Fruit fly (Drosophila melanogaster) whole organism, embryonic: ENCODE data around the gene Stat92E.
A peak's percentile ranks its signal among the peaks of the same experiment; 100 is the strongest.

Source experiments
- Aef1 ChIP-seq: fragments of 200-800 bp; sonication (Bioruptor generic); IDR thresholded peaks from 3 replicates; pipeline ENCODE4 v1.3.6; 2022; ENCODE audit warnings: missing biosample characterization, missing genetic modification characterization
- Bdp1 ChIP-seq: fragments of 200-800 bp; sonication (Bioruptor generic); optimal IDR thresholded peaks from 3 replicates; lab custom pipeline; 2016; ENCODE audit warnings: missing biosample characterization, missing genetic modification characterization
- Bteb2 ChIP-seq: fragments of 200-800 bp; sonication (Bioruptor generic); optimal IDR thresholded peaks from 2 replicates; lab custom pipeline; 2016; ENCODE audit warnings: missing biosample characterization, missing genetic modification characterization
- CG10274 ChIP-seq: fragments of 200-800 bp; sonication (Bioruptor generic); optimal IDR thresholded peaks from 3 replicates; lab custom pipeline; 2017; ENCODE audit warnings: missing biosample characterization, mild to moderate bottlenecking, missing genetic modification characterization
- CG10979 ChIP-seq: fragments of 200-800 bp; sonication (Bioruptor generic); optimal IDR thresholded peaks from 2 replicates; lab custom pipeline; 2018; ENCODE audit warnings: missing biosample characterization, mild to moderate bottlenecking, missing genetic modification characterization, moderate library complexity
- CG11085 ChIP-seq: fragments of 200-800 bp; sonication (Bioruptor generic); IDR thresholded peaks from 2 replicates; pipeline ENCODE4 v1.3.6; 2022; ENCODE audit warnings: missing biosample characterization, missing genetic modification characterization
- CG12659 ChIP-seq: fragments of 200-800 bp; sonication (Bioruptor generic); optimal IDR thresholded peaks from 3 replicates; lab custom pipeline; 2017; ENCODE audit warnings: mild to moderate bottlenecking, missing biosample characterization, missing genetic modification reagents, missing genetic modification characterization
- CG1603 ChIP-seq: fragments of 200-800 bp; sonication (Bioruptor generic); optimal IDR thresholded peaks from 2 replicates; lab custom pipeline; 2019; ENCODE audit warnings: missing biosample characterization, mild to moderate bottlenecking, missing genetic modification characterization, moderate library complexity
- CG16863 ChIP-seq: fragments of 200-800 bp; sonication (Bioruptor generic); optimal IDR thresholded peaks from 3 replicates; lab custom pipeline; 2016; ENCODE audit warnings: missing biosample characterization, missing genetic modification characterization
- CG17328 ChIP-seq: fragments of 200-800 bp; sonication (Bioruptor generic); IDR thresholded peaks from 2 replicates; pipeline ENCODE4 v1.3.6; 2022; ENCODE audit warnings: missing biosample characterization, missing genetic modification characterization
- CG17568 ChIP-seq: fragments of 200-800 bp; sonication (Bioruptor generic); optimal IDR thresholded peaks from 2 replicates; lab custom pipeline; 2018; ENCODE audit warnings: missing biosample characterization, mild to moderate bottlenecking, missing genetic modification characterization, moderate library complexity
- CG17912 ChIP-seq: fragments of 200-800 bp; sonication (Bioruptor generic); optimal IDR thresholded peaks from 2 replicates; lab custom pipeline; 2018; ENCODE audit warnings: missing biosample characterization, mild to moderate bottlenecking, missing genetic modification characterization
- CG1832 ChIP-seq: fragments of 200-800 bp; sonication (Bioruptor generic); optimal IDR thresholded peaks from 2 replicates; lab custom pipeline; 2017; ENCODE audit warnings: missing biosample characterization, mild to moderate bottlenecking, missing genetic modification characterization, inconsistent platforms
- CG30431 ChIP-seq: fragments of 200-800 bp; sonication (Bioruptor generic); optimal IDR thresholded peaks from 2 replicates; lab custom pipeline; 2017; ENCODE audit warnings: missing biosample characterization, missing genetic modification characterization
- CG31224 ChIP-seq: fragments of 200-800 bp; sonication (Bioruptor generic); IDR thresholded peaks from 2 replicates; pipeline ENCODE4 v1.3.6; 2022; ENCODE audit warnings: missing biosample characterization, missing genetic modification characterization
- CG31388 ChIP-seq: fragments of 200-800 bp; sonication (Bioruptor generic); optimal IDR thresholded peaks from 2 replicates; lab custom pipeline; 2016; ENCODE audit warnings: missing biosample characterization, missing genetic modification characterization
- CG31441 ChIP-seq: fragments of 200-800 bp; sonication (Bioruptor generic); IDR thresholded peaks from 2 replicates; pipeline ENCODE4 v1.3.6; 2022; ENCODE audit warnings: missing biosample characterization, missing genetic modification characterization
- CG34224 ChIP-seq: fragments of 200-800 bp; sonication (Bioruptor generic); IDR thresholded peaks from 3 replicates; pipeline ENCODE4 v1.3.6; 2022; ENCODE audit warnings: missing biosample characterization, missing genetic modification characterization; ENCODE audit not compliant: partially characterized antibody
- CG3838 ChIP-seq: fragments of 200-800 bp; sonication (Bioruptor generic); optimal IDR thresholded peaks from 3 replicates; lab custom pipeline; 2016; ENCODE audit warnings: missing biosample characterization, missing genetic modification characterization
- CG7839 ChIP-seq: fragments of 200-800 bp; sonication (Bioruptor generic); optimal IDR thresholded peaks from 3 replicates; lab custom pipeline; 2018; ENCODE audit warnings: missing biosample characterization, mild to moderate bottlenecking, missing genetic modification characterization, moderate library complexity
- CG7928 ChIP-seq: fragments of 200-800 bp; sonication (Bioruptor generic); optimal IDR thresholded peaks from 2 replicates; lab custom pipeline; 2017; ENCODE audit warnings: missing biosample characterization, mild to moderate bottlenecking, missing genetic modification characterization
- CG8089 ChIP-seq: fragments of 200-800 bp; sonication (Bioruptor generic); optimal IDR thresholded peaks from 3 replicates; lab custom pipeline; 2016; ENCODE audit warnings: missing biosample characterization, missing genetic modification characterization
- CG8478 ChIP-seq: fragments of >200 bp; optimal IDR thresholded peaks from 2 replicates; lab custom pipeline; 2018
- CG8924 ChIP-seq: fragments of 200-800 bp; optimal IDR thresholded peaks from 3 replicates; lab custom pipeline; 2019; ENCODE audit warnings: missing biosample characterization, mild to moderate bottlenecking, missing genetic modification characterization, moderate library complexity
- Deaf1 ChIP-seq: fragments of 200-800 bp; optimal IDR thresholded peaks from 3 replicates; lab custom pipeline; 2019; ENCODE audit warnings: missing biosample characterization, mild to moderate bottlenecking, missing genetic modification characterization, moderate library complexity
- E2f2 ChIP-seq: fragments of 200-800 bp; sonication (Bioruptor generic); IDR thresholded peaks from 2 replicates; pipeline ENCODE4 v1.3.6; 2022; ENCODE audit warnings: missing biosample characterization, missing genetic modification characterization
- Hey ChIP-seq: fragments of 200-800 bp; sonication (Bioruptor generic); optimal IDR thresholded peaks from 3 replicates; lab custom pipeline; 2018; ENCODE audit warnings: missing biosample characterization, mild to moderate bottlenecking, missing genetic modification characterization
- Hmx ChIP-seq: fragments of 200-800 bp; sonication (Bioruptor generic); optimal IDR thresholded peaks from 2 replicates; lab custom pipeline; 2016; ENCODE audit warnings: missing biosample characterization, missing genetic modification characterization
- Jarid2 ChIP-seq: fragments of 200-800 bp; sonication (Bioruptor generic); optimal IDR thresholded peaks from 3 replicates; lab custom pipeline; 2017; ENCODE audit warnings: mild to moderate bottlenecking, missing biosample characterization, missing genetic modification reagents, missing genetic modification characterization
- Oaz ChIP-seq: fragments of 200-800 bp; sonication (Bioruptor generic); IDR thresholded peaks from 2 replicates; pipeline ENCODE4 v1.3.6; 2022; ENCODE audit warnings: missing biosample characterization, missing genetic modification characterization
- Rx ChIP-seq: fragments of 200-800 bp; sonication (Bioruptor generic); IDR thresholded peaks from 2 replicates; pipeline ENCODE4 v1.3.6; 2022; ENCODE audit warnings: missing biosample characterization, missing genetic modification characterization
- Tbp ChIP-seq: fragments of >200 bp; optimal IDR thresholded peaks from 2 replicates; lab custom pipeline; 2018; ENCODE audit warnings: missing biosample characterization, missing genetic modification characterization
- Vsx1 ChIP-seq: fragments of 200-800 bp; sonication (Bioruptor generic); optimal IDR thresholded peaks from 2 replicates; lab custom pipeline; 2017; ENCODE audit warnings: missing biosample characterization, mild to moderate bottlenecking, missing genetic modification characterization, missing genetic modification reagents
- ash1 ChIP-seq: fragments of 200-800 bp; sonication (Bioruptor generic); optimal IDR thresholded peaks from 2 replicates; lab custom pipeline; 2018; ENCODE audit warnings: missing biosample characterization, mild to moderate bottlenecking, missing genetic modification characterization
- az2 ChIP-seq: fragments of 200-800 bp; sonication (Bioruptor generic); optimal IDR thresholded peaks from 3 replicates; lab custom pipeline; 2016; ENCODE audit warnings: missing biosample characterization, missing genetic modification characterization
- bcd ChIP-seq: fragments of 200-800 bp; sonication (Bioruptor generic); optimal IDR thresholded peaks from 2 replicates; lab custom pipeline; 2017; ENCODE audit warnings: missing biosample characterization, mild to moderate bottlenecking, missing genetic modification characterization
- cad ChIP-seq: fragments of >200 bp; optimal IDR thresholded peaks from 2 replicates; lab custom pipeline; 2017; ENCODE audit warnings: missing biosample characterization, missing genetic modification characterization
- danr ChIP-seq: fragments of 200-800 bp; sonication (Bioruptor generic); IDR thresholded peaks from 2 replicates; pipeline ENCODE4 v1.3.6; 2022; ENCODE audit warnings: missing biosample characterization, missing genetic modification characterization
- dpn ChIP-seq, 2 experiments: fragments of 200-800 bp; sonication (Bioruptor generic); optimal IDR thresholded peaks; 3 replicates each; lab custom pipeline; 2016; ENCODE audit warnings: missing biosample characterization in 2 of 2, missing genetic modification characterization in 2 of 2
- fd96Cb ChIP-seq: fragments of 200-800 bp; sonication (Bioruptor generic); optimal IDR thresholded peaks from 2 replicates; lab custom pipeline; 2018; ENCODE audit warnings: missing biosample characterization, mild to moderate bottlenecking, missing genetic modification characterization, moderate library complexity
- fu2 ChIP-seq: fragments of 200-800 bp; sonication (Bioruptor generic); optimal IDR thresholded peaks from 2 replicates; lab custom pipeline; 2016; ENCODE audit warnings: missing biosample characterization, missing genetic modification characterization
- gcm ChIP-seq: fragments of 200-800 bp; sonication (Bioruptor generic); optimal IDR thresholded peaks from 2 replicates; lab custom pipeline; 2019; ENCODE audit warnings: missing biosample characterization, mild to moderate bottlenecking, missing genetic modification characterization, moderate library complexity
- gem ChIP-seq: fragments of 200-800 bp; sonication (Bioruptor generic); optimal IDR thresholded peaks from 2 replicates; lab custom pipeline; 2019; ENCODE audit warnings: missing biosample characterization, mild to moderate bottlenecking, missing genetic modification characterization, moderate library complexity
- gfzf ChIP-seq: fragments of 200-800 bp; sonication (Bioruptor generic); optimal IDR thresholded peaks from 2 replicates; lab custom pipeline; 2016; ENCODE audit warnings: missing biosample characterization, mild to moderate bottlenecking, missing genetic modification characterization, moderate library complexity
- hb ChIP-seq: fragments of 200-800 bp; sonication (Bioruptor generic); IDR thresholded peaks from 3 replicates; pipeline ENCODE4 v1.3.6; 2022; ENCODE audit warnings: missing biosample characterization, missing genetic modification characterization; ENCODE audit not compliant: partially characterized antibody
- her ChIP-seq: fragments of 200-800 bp; sonication (Bioruptor generic); optimal IDR thresholded peaks from 2 replicates; lab custom pipeline; 2016; ENCODE audit warnings: missing biosample characterization, missing genetic modification characterization
- hth ChIP-seq: fragments of >200 bp; optimal IDR thresholded peaks from 2 replicates; lab custom pipeline; 2017; ENCODE audit warnings: inconsistent platforms
- luna ChIP-seq: fragments of 200-800 bp; sonication (Bioruptor generic); optimal IDR thresholded peaks from 2 replicates; lab custom pipeline; 2016; ENCODE audit warnings: missing biosample characterization, missing genetic modification characterization
- onecut ChIP-seq: fragments of 200-800 bp; sonication (Bioruptor generic); IDR thresholded peaks from 2 replicates; pipeline ENCODE4 v1.3.6; 2022; ENCODE audit warnings: missing biosample characterization, missing genetic modification characterization
- prd ChIP-seq, 3 experiments: fragments of >200 bp in 2 of 3; fragments of 200-800 bp in 1 of 3; sonication (Bioruptor generic) in 1 of 3; optimal IDR thresholded peaks in 2 of 3; IDR thresholded peaks in 1 of 3; 2 replicates in 2 of 3; 3 replicates in 1 of 3; pipeline versions ENCODE4 v1.3.6 to Lab custom; 2017 to 2022; ENCODE audit warnings: missing biosample characterization in 1 of 3, missing genetic modification characterization in 1 of 3
- pros ChIP-seq: fragments of 200-800 bp; sonication (Bioruptor generic); optimal IDR thresholded peaks from 3 replicates; lab custom pipeline; 2019; ENCODE audit warnings: missing biosample characterization, mild to moderate bottlenecking, missing genetic modification characterization, moderate library complexity
- ranshi ChIP-seq: fragments of 200-800 bp; sonication (Bioruptor generic); IDR thresholded peaks from 2 replicates; pipeline ENCODE4 v1.3.6; 2022; ENCODE audit warnings: missing biosample characterization, missing genetic modification characterization

Gene Stat92E

DNA sequence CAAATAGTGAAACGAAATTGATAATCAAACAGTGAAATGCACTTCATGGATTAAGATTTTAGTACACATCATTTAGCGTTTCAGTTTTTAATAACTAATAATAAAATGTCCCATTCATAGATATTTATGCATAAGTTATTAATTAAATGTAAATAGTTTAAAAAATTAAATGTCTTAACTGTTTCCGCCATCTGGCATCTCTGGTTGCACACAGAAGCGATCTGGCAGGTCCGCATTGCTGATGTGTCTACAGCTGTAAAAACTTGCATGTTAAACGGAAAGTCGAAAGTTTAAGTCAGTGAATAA lies 36.3 kb upstream of the Stat92E start, which contains the start of gene Srp72 (continued):
- TF ChIP-seq gfzf (GFP tag; lab: Kevin White, UChicago), result peak; percentile 56
- TF ChIP-seq Oaz (GFP tag; lab: Robert Waterston, UW), result no peak
- no peak for TF ChIP-seq gcm (GFP tag; lab: Kevin White, UChicago)
- TF ChIP-seq cad (GFP tag; lab: Kevin White, UChicago), result no peak
- TF ChIP-seq bcd, result peak; percentile 21
- TF ChIP-seq Bteb2 (GFP tag; lab: Kevin White, UChicago), result no peak
- no peak for TF ChIP-seq CG17568 (GFP tag; lab: Kevin White, UChicago)
- TF ChIP-seq CG10979 (tag; lab: Kevin White, UChicago), result peak; percentile 11
- TF ChIP-seq CG8478, result no peak
- peak; percentile 57; the same call in 1 of the 2 replicates for TF ChIP-seq CG17328 (GFP tag; lab: Robert Waterston, UW)
- no peak for TF ChIP-seq Rx (GFP tag; lab: Robert Waterston, UW)
- TF ChIP-seq Hmx (GFP tag; lab: Kevin White, UChicago), result no peak
- TF ChIP-seq CG31388 (GFP tag; lab: Kevin White, UChicago), result no peak
- peak in 1 of 2 experiments; percentile 27 for TF ChIP-seq dpn (GFP tag; optimal IDR thresholded peaks at IDR 0.05; lab: Kevin White, UChicago)
- no peak for TF ChIP-seq ranshi (GFP tag; lab: Robert Waterston, UW)
- no peak for TF ChIP-seq onecut (GFP tag; lab: Robert Waterston, UW)
- TF ChIP-seq CG10274, result no peak
- peak; percentile 73 for TF ChIP-seq gem (tag; lab: Kevin White, UChicago)
- TF ChIP-seq luna (GFP tag; lab: Kevin White, UChicago), result no peak
- 0 out of 2 replicates have a peak, but pooled peaks have one; percentile 21 for TF ChIP-seq CG31441 (GFP tag; lab: Robert Waterston, UW)
- TF ChIP-seq az2 (GFP tag; lab: Kevin White, UChicago), result peak; percentile 36
- TF ChIP-seq Aef1 (GFP tag; lab: Robert Waterston, UW), result 0 out of 3 replicates have a peak, but pooled peaks have one; percentile 14
- TF ChIP-seq CG8089, result no peak
- TF ChIP-seq danr (GFP tag; lab: Robert Waterston, UW), result no peak
- TF ChIP-seq Hey (tag; lab: Kevin White, UChicago), result no peak
- TF ChIP-seq her, result no peak
- TF ChIP-seq CG1603 (tag; lab: Kevin White, UChicago), result no peak
- no peak for TF ChIP-seq Bdp1
- no peak for TF ChIP-seq CG17912 (GFP tag; lab: Kevin White, UChicago)
- no peak for TF ChIP-seq CG3838
- no peak for TF ChIP-seq Deaf1 (tag; lab: Kevin White, UChicago)
- no peak for TF ChIP-seq prd (optimal IDR thresholded peaks at IDR 0.05; lab: Kevin White, UChicago)
- TF ChIP-seq prd (GFP tag; IDR thresholded peaks at IDR 0.05; lab: Robert Waterston, UW), result peak; percentile 59
- TF ChIP-seq CG16863 (GFP tag; lab: Kevin White, UChicago), result no peak
- TF ChIP-seq fu2 (GFP tag; lab: Kevin White, UChicago), result no peak
- no peak for TF ChIP-seq Vsx1 (GFP tag; lab: Kevin White, UChicago)
- TF ChIP-seq CG7839 (tag; lab: Kevin White, UChicago), result peak; percentile 49
- TF ChIP-seq hb, result no peak
- TF ChIP-seq CG8924 (tag; lab: Kevin White, UChicago), result peak; percentile 43
- no peak for TF ChIP-seq Jarid2 (GFP tag; lab: Kevin White, UChicago)
- TF ChIP-seq E2f2, result peak; percentile 59
- peak; percentile 54 for TF ChIP-seq CG12659
- no peak for TF ChIP-seq CG34224 (GFP tag; lab: Robert Waterston, UW)
- TF ChIP-seq fd96Cb (tag; lab: Kevin White, UChicago), result peak; percentile 52
- no peak for TF ChIP-seq Tbp (GFP tag; lab: Kevin White, UChicago)
- TF ChIP-seq CG7928, result peak; percentile 43
- no peak for TF ChIP-seq hth (lab: Kevin White, UChicago)
- no peak for TF ChIP-seq CG11085 (GFP tag; lab: Robert Waterston, UW)
- no peak for TF ChIP-seq CG31224
- TF ChIP-seq pros (GFP tag; lab: Kevin White, UChicago), result no peak
- no peak for TF ChIP-seq CG1832 (GFP tag; lab: Kevin White, UChicago)
- no peak for TF ChIP-seq CG30431 (GFP tag; lab: Kevin White, UChicago)
- no peak for TF ChIP-seq ash1 (GFP tag; lab: Kevin White, UChicago)
